Worm (Caenorhabditis elegans) whole organism, midembryonic: ENCODE measurements around the gene klp-12.

Experiments
- T22C8.4 ChIP-seq: fragments of 200-800 bp; sonication (Bioruptor generic); IDR thresholded peaks from 2 replicates; pipeline ENCODE4 v1.3.6; 2022; ENCODE audit warnings: missing genetic modification characterization, missing compliant biosample characterization
- klf-2 ChIP-seq: fragments of 200-800 bp; sonication (Bioruptor generic); conservative IDR thresholded peaks from 2 replicates; pipeline ENCODE4 v1.3.6; 2022; ENCODE audit warnings: missing genetic modification reagents, missing genetic modification characterization, missing compliant biosample characterization
- med-1 ChIP-seq: sonication (generic microtip); optimal IDR thresholded peaks from 2 replicates; lab custom pipeline; 2017; ENCODE audit warnings: missing genetic modification characterization, mild to moderate bottlenecking, missing compliant biosample characterization, antibody characterized with exemption, missing genetic modification reagents; ENCODE audit not compliant: insufficient read depth
- tab-1 ChIP-seq: fragments of 200-800 bp; sonication (Bioruptor generic); IDR thresholded peaks from 2 replicates; pipeline ENCODE4 v1.3.6; 2022; ENCODE audit warnings: missing genetic modification characterization, missing compliant biosample characterization
- ztf-23 ChIP-seq: fragments of 200-800 bp; sonication (Bioruptor generic); IDR thresholded peaks from 2 replicates; pipeline ENCODE4 v1.3.6; 2022; ENCODE audit warnings: missing genetic modification reagents, missing genetic modification characterization, missing compliant biosample characterization

- no peak for TF ChIP-seq med-1 (GFP tag; lab: Kevin White, UChicago)
- TF ChIP-seq tab-1, result no peak
- no peak for TF ChIP-seq klf-2 (GFP tag; lab: Robert Waterston, UW)
- TF ChIP-seq T22C8.4 (GFP tag; lab: Robert Waterston, UW), result no peak
- no peak for TF ChIP-seq ztf-23 (GFP tag; lab: Robert Waterston, UW)
These were observed 4.3 kb upstream of the klp-12 start for ce11 chrIV:11363806-11364562.
